Worm (Caenorhabditis elegans): ENCODE results near the gene ufd-3.
A peak's percentile ranks its signal among the peaks of the same experiment; 100 is the strongest.

Gene ufd-3

ce11 chrII:9967999-9968706 lies 27.6 kb downstream of the ufd-3 start, which contains the start of the genes R53.4 and psf-1 (continued):
- TF ChIP-seq ceh-8 (GFP tag; optimal IDR thresholded peaks at IDR 0.05) (no peak), egl-27 (tag; optimal IDR thresholded peaks at IDR 0.05) (no peak), C34B4.2 (tag; optimal IDR thresholded peaks at IDR 0.05) (no peak), F16B12.6 (tag; optimal IDR thresholded peaks at IDR 0.05) (peak; percentile 55), hlh-17 (GFP tag; optimal IDR thresholded peaks at IDR 0.05; ENCODE audit: borderline replicate concordance) (no peak), blmp-1 (tag; optimal IDR thresholded peaks at IDR 0.05) (peak; percentile 62), pax-3 (tag; optimal IDR thresholded peaks at IDR 0.05) (peak; percentile 33), nhr-71 (tag; optimal IDR thresholded peaks at IDR 0.05) (peak; percentile 81), rnt-1 (tag; optimal IDR thresholded peaks at IDR 0.05) (peak; percentile 91), sptf-1 (tag; optimal IDR thresholded peaks at IDR 0.05) (no peak), hpl-2 (GFP tag; optimal IDR thresholded peaks at IDR 0.05) (no peak), jun-1 (tag; optimal IDR thresholded peaks at IDR 0.05) (no peak), ama-1 (optimal IDR thresholded peaks at IDR 0.05) (no peak), pag-3 (tag; optimal IDR thresholded peaks at IDR 0.05; ENCODE audit: borderline replicate concordance, insufficient read depth) (no peak), hlh-4 (tag; optimal IDR thresholded peaks at IDR 0.05) (no peak), unc-86 (tag; optimal IDR thresholded peaks at IDR 0.05) (peak; percentile 30), mep-1 (tag; optimal IDR thresholded peaks at IDR 0.05) (peak; percentile 76), zip-4 (GFP tag; optimal IDR thresholded peaks at IDR 0.05) (no peak), sox-4 (tag; optimal IDR thresholded peaks at IDR 0.05) (no peak), ceh-90 (tag; optimal IDR thresholded peaks at IDR 0.05) (peak; percentile 63), nhr-20 (tag; optimal IDR thresholded peaks at IDR 0.05) (peak; percentile 71), fkh-8 (tag; optimal IDR thresholded peaks at IDR 0.05) (peak; percentile 53), elt-2 (tag; optimal IDR thresholded peaks at IDR 0.05) (no peak), ceh-63 (GFP tag; optimal IDR thresholded peaks at IDR 0.05) (no peak), ztf-11 (tag; optimal IDR thresholded peaks at IDR 0.05) (peak in 1 of 2 experiments; percentile 57), mdl-1 (tag; optimal IDR thresholded peaks at IDR 0.05) (peak in 1 of 2 experiments; percentile 24), isw-1 (GFP tag; IDR thresholded peaks at IDR 0.05) (peak; percentile 59), nhr-28 (tag; optimal IDR thresholded peaks at IDR 0.05) (no peak), aha-1 (tag; optimal IDR thresholded peaks at IDR 0.05) (peak; percentile 15), lin-15B (tag; optimal IDR thresholded peaks at IDR 0.05) (peak; percentile 54), ceh-82 (tag; optimal IDR thresholded peaks at IDR 0.05) (peak in 2 of 3 experiments; percentile 28 to 48), C04F5.9 (tag; optimal IDR thresholded peaks at IDR 0.05) (peak; percentile 14), unc-130 (tag; optimal IDR thresholded peaks at IDR 0.05) (peak; percentile 32), ces-1 (GFP tag; optimal IDR thresholded peaks at IDR 0.05) (no peak), nhr-11 (tag; optimal IDR thresholded peaks at IDR 0.05) (no peak), xbp-1 (tag; optimal IDR thresholded peaks at IDR 0.05) (peak; percentile 61), lin-35 (GFP tag; optimal IDR thresholded peaks at IDR 0.05) (peak; percentile 87 to 92), alr-1 (tag; optimal IDR thresholded peaks at IDR 0.05; ENCODE audit: borderline replicate concordance) (no peak), unc-62 (GFP tag; optimal IDR thresholded peaks at IDR 0.05) (no peak), lsy-2 (tag; optimal IDR thresholded peaks at IDR 0.05) (peak; percentile 80 to 88)

- peak in 1 of 2 experiments; percentile 38 for TF ChIP-seq lsy-2 (tag; optimal IDR thresholded peaks at IDR 0.05)
- TF ChIP-seq efl-1 (optimal IDR thresholded peaks at IDR 0.05) = no peak
- TF ChIP-seq efl-1 (GFP tag; optimal IDR thresholded peaks at IDR 0.05 in 1 of 2) = peak in 1 of 2 experiments; percentile 30
- no peak for TF ChIP-seq fos-1 (tag; optimal IDR thresholded peaks at IDR 0.05)
Measured at ce11 chrII:9970438-9971092, 30.0 kb downstream of the ufd-3 start, which contains the start of gene R53.5. Gene R53.5, minus strand, starts transcription at chrII:9970488.
